Fruit fly (Drosophila melanogaster) whole organism, prepupa: ENCODE measurements around the gene APP-BP1.

Source experiments
- CG10631 ChIP-seq: fragments of 200-800 bp; sonication (Bioruptor generic); optimal IDR thresholded peaks from 2 replicates; lab custom pipeline; 2016; ENCODE audit warnings: missing biosample characterization, missing genetic modification characterization
- CG10669 ChIP-seq: fragments of 200-800 bp; sonication (Bioruptor generic); optimal IDR thresholded peaks from 3 replicates; lab custom pipeline; 2018; ENCODE audit warnings: missing biosample characterization, mild to moderate bottlenecking, missing genetic modification characterization, moderate library complexity
- CG11294 ChIP-seq: fragments of 200-800 bp; sonication (Bioruptor generic); IDR thresholded peaks from 2 replicates; pipeline ENCODE4 v1.3.6; 2022; ENCODE audit warnings: missing biosample characterization, missing genetic modification characterization
- CG11762 ChIP-seq: fragments of 200-800 bp; sonication (Bioruptor generic); optimal IDR thresholded peaks from 3 replicates; lab custom pipeline; 2016; ENCODE audit warnings: missing biosample characterization, missing genetic modification characterization; ENCODE audit not compliant: insufficient read depth
- CG15336 ChIP-seq: fragments of 200-800 bp; sonication (Bioruptor generic); IDR thresholded peaks from 2 replicates; pipeline ENCODE4 v1.3.6; 2022; ENCODE audit warnings: missing biosample characterization, missing genetic modification characterization
- CG1621 ChIP-seq: fragments of 200-800 bp; sonication (Bioruptor generic); optimal IDR thresholded peaks from 3 replicates; lab custom pipeline; 2018; ENCODE audit warnings: missing biosample characterization, mild to moderate bottlenecking, missing genetic modification characterization
- CG16779 ChIP-seq: fragments of 200-800 bp; sonication (Bioruptor generic); optimal IDR thresholded peaks from 3 replicates; lab custom pipeline; 2017; ENCODE audit warnings: missing biosample characterization, mild to moderate bottlenecking, missing genetic modification characterization
- CG3032 ChIP-seq: fragments of 200-800 bp; optimal IDR thresholded peaks from 2 replicates; lab custom pipeline; 2019; ENCODE audit warnings: missing biosample characterization, mild to moderate bottlenecking, missing genetic modification characterization, moderate library complexity
- CG31627 ChIP-seq: fragments of 200-800 bp; sonication (Bioruptor generic); optimal IDR thresholded peaks from 3 replicates; lab custom pipeline; 2016; ENCODE audit warnings: missing biosample characterization, missing genetic modification characterization
- CG32006 ChIP-seq: fragments of 200-800 bp; sonication (Bioruptor generic); optimal IDR thresholded peaks from 3 replicates; lab custom pipeline; 2017; ENCODE audit warnings: missing biosample characterization, mild to moderate bottlenecking, missing genetic modification characterization
- CG3919 ChIP-seq: fragments of 200-800 bp; sonication (Bioruptor generic); optimal IDR thresholded peaks from 3 replicates; lab custom pipeline; 2016; ENCODE audit warnings: missing biosample characterization, missing genetic modification characterization
- CG4318 ChIP-seq: fragments of 200-800 bp; sonication (Bioruptor generic); optimal IDR thresholded peaks from 3 replicates; lab custom pipeline; 2017; ENCODE audit warnings: missing biosample characterization, mild to moderate bottlenecking, missing genetic modification characterization
- CG6163 ChIP-seq: fragments of 200-800 bp; sonication (Bioruptor generic); IDR thresholded peaks from 3 replicates; pipeline ENCODE4 v1.3.6; 2022; ENCODE audit warnings: missing biosample characterization, missing genetic modification characterization
- CG6276 ChIP-seq: fragments of 200-800 bp; sonication (Bioruptor generic); optimal IDR thresholded peaks from 2 replicates; lab custom pipeline; 2017; ENCODE audit warnings: missing biosample characterization, mild to moderate bottlenecking, missing genetic modification characterization
- CG6854 ChIP-seq: fragments of 200-800 bp; sonication (Bioruptor generic); optimal IDR thresholded peaks from 2 replicates; lab custom pipeline; 2017; ENCODE audit warnings: missing biosample characterization, mild to moderate bottlenecking, missing genetic modification characterization
- CG8119 ChIP-seq: fragments of 200-800 bp; sonication (Bioruptor generic); IDR thresholded peaks from 3 replicates; pipeline ENCODE4 v1.3.6; 2022; ENCODE audit warnings: missing biosample characterization, missing genetic modification characterization
- CG8319 ChIP-seq: fragments of 200-800 bp; sonication (Bioruptor generic); optimal IDR thresholded peaks from 3 replicates; lab custom pipeline; 2016; ENCODE audit warnings: missing biosample characterization, missing genetic modification characterization
- CG8632 ChIP-seq: fragments of 200-800 bp; sonication (Bioruptor generic); optimal IDR thresholded peaks from 3 replicates; lab custom pipeline; 2016; ENCODE audit warnings: missing biosample characterization, missing genetic modification characterization
- Eip75B ChIP-seq: fragments of 200-800 bp; sonication (Bioruptor generic); optimal IDR thresholded peaks from 3 replicates; lab custom pipeline; 2016; ENCODE audit warnings: missing biosample characterization, missing genetic modification characterization
- Eip78C ChIP-seq: fragments of 200-800 bp; sonication (Bioruptor generic); peaks from one replicate; lab custom pipeline; 2016; ENCODE audit warnings: missing biosample characterization, missing genetic modification characterization
- Eip93F ChIP-seq: fragments of 200-800 bp; sonication (Bioruptor generic); optimal IDR thresholded peaks from 2 replicates; lab custom pipeline; 2016; ENCODE audit warnings: missing biosample characterization, mild to moderate bottlenecking, missing genetic modification characterization
- Ets21C ChIP-seq: fragments of 200-800 bp; sonication (Bioruptor generic); optimal IDR thresholded peaks from 3 replicates; lab custom pipeline; 2016; ENCODE audit warnings: missing biosample characterization, missing genetic modification characterization
- Ets96B ChIP-seq: fragments of 200-800 bp; optimal IDR thresholded peaks from 2 replicates; lab custom pipeline; 2019; ENCODE audit warnings: missing biosample characterization, mild to moderate bottlenecking, missing genetic modification characterization, moderate library complexity
- Gug ChIP-seq: fragments of 200-800 bp; sonication (Bioruptor generic); IDR thresholded peaks from 2 replicates; pipeline ENCODE4 v1.3.6; 2022; ENCODE audit warnings: missing biosample characterization, missing genetic modification characterization
- Hr38 ChIP-seq: sonication (Bioruptor generic); optimal IDR thresholded peaks from 2 replicates; lab custom pipeline; 2016; ENCODE audit warnings: missing biosample characterization, missing genetic modification characterization
- Hr39 ChIP-seq: fragments of 200-800 bp; sonication (Bioruptor generic); optimal IDR thresholded peaks from 2 replicates; lab custom pipeline; 2016; ENCODE audit warnings: missing biosample characterization, missing genetic modification characterization
- Hr4 ChIP-seq: fragments of 200-800 bp; sonication (Bioruptor generic); optimal IDR thresholded peaks from 3 replicates; lab custom pipeline; 2016; ENCODE audit warnings: missing biosample characterization, missing genetic modification characterization
- Lpt ChIP-seq: fragments of 200-800 bp; sonication (Bioruptor generic); optimal IDR thresholded peaks from 3 replicates; lab custom pipeline; 2016; ENCODE audit warnings: missing biosample characterization, missing genetic modification characterization
- Met ChIP-seq: fragments of 200-800 bp; sonication (Bioruptor generic); optimal IDR thresholded peaks from 3 replicates; lab custom pipeline; 2016; ENCODE audit warnings: missing biosample characterization, missing genetic modification characterization
- OdsH ChIP-seq: fragments of 200-800 bp; sonication (Bioruptor generic); optimal IDR thresholded peaks from 3 replicates; lab custom pipeline; 2016; ENCODE audit warnings: missing biosample characterization, missing genetic modification characterization
- Smox ChIP-seq: fragments of 200-800 bp; sonication (Bioruptor generic); optimal IDR thresholded peaks from 3 replicates; lab custom pipeline; 2016; ENCODE audit warnings: missing biosample characterization, missing genetic modification characterization
- Sox102F ChIP-seq: fragments of 200-800 bp; sonication (Bioruptor generic); optimal IDR thresholded peaks from 2 replicates; lab custom pipeline; 2016; ENCODE audit warnings: missing biosample characterization, mild to moderate bottlenecking, missing genetic modification characterization
- Sox14 ChIP-seq: fragments of 200-800 bp; sonication (Bioruptor generic); optimal IDR thresholded peaks from 3 replicates; lab custom pipeline; 2016; ENCODE audit warnings: missing biosample characterization, missing genetic modification characterization
- Sox15 ChIP-seq: fragments of 200-800 bp; sonication (Bioruptor generic); optimal IDR thresholded peaks from 3 replicates; lab custom pipeline; 2016; ENCODE audit warnings: missing biosample characterization, missing genetic modification characterization
- achi ChIP-seq: fragments of 200-800 bp; sonication (Bioruptor generic); optimal IDR thresholded peaks from 3 replicates; lab custom pipeline; 2016; ENCODE audit warnings: missing biosample characterization, missing genetic modification characterization
- acj6 ChIP-seq: fragments of 200-800 bp; sonication (Bioruptor generic); optimal IDR thresholded peaks from 3 replicates; lab custom pipeline; 2016; ENCODE audit warnings: missing biosample characterization, missing genetic modification characterization
- dac ChIP-seq: fragments of 200-800 bp; sonication (Bioruptor generic); optimal IDR thresholded peaks from 2 replicates; lab custom pipeline; 2017; ENCODE audit warnings: missing biosample characterization, mild to moderate bottlenecking, missing genetic modification characterization
- dsx ChIP-seq: fragments of 200-800 bp; optimal IDR thresholded peaks from 3 replicates; lab custom pipeline; 2019; ENCODE audit warnings: missing biosample characterization, mild to moderate bottlenecking, missing genetic modification characterization, moderate library complexity; ENCODE audit not compliant: poor library complexity, severe bottlenecking
- eg ChIP-seq: fragments of 200-800 bp; sonication (Bioruptor generic); IDR thresholded peaks from 3 replicates; pipeline ENCODE4 v1.3.6; 2022; ENCODE audit warnings: missing biosample characterization, missing genetic modification characterization
- esn ChIP-seq: fragments of 200-800 bp; sonication (Bioruptor generic); optimal IDR thresholded peaks from 2 replicates; lab custom pipeline; 2016; ENCODE audit warnings: missing biosample characterization, mild to moderate bottlenecking, missing genetic modification characterization, moderate library complexity
- fd59A ChIP-seq: fragments of 200-800 bp; sonication (Bioruptor generic); optimal IDR thresholded peaks from 2 replicates; lab custom pipeline; 2017; ENCODE audit warnings: missing biosample characterization, mild to moderate bottlenecking, missing genetic modification characterization, missing genetic modification reagents
- fkh ChIP-seq: fragments of 200-800 bp; sonication (Bioruptor generic); optimal IDR thresholded peaks from 3 replicates; lab custom pipeline; 2017; ENCODE audit warnings: missing biosample characterization, mild to moderate bottlenecking, missing genetic modification characterization, moderate library complexity
- lz ChIP-seq: fragments of 200-800 bp; sonication (Bioruptor generic); optimal IDR thresholded peaks from 3 replicates; lab custom pipeline; 2016; ENCODE audit warnings: missing biosample characterization, missing genetic modification characterization
- net ChIP-seq: fragments of 200-800 bp; sonication (Bioruptor generic); optimal IDR thresholded peaks from 3 replicates; lab custom pipeline; 2016; ENCODE audit warnings: missing biosample characterization, missing genetic modification characterization
- pdm3 ChIP-seq: fragments of 200-800 bp; sonication (Bioruptor generic); optimal IDR thresholded peaks from 3 replicates; lab custom pipeline; 2016; ENCODE audit warnings: missing biosample characterization, missing genetic modification characterization
- salr ChIP-seq, 2 experiments: fragments of 200-800 bp; sonication (Bioruptor generic); optimal IDR thresholded peaks; 3 replicates each; lab custom pipeline; 2016 to 2018; ENCODE audit warnings: missing biosample characterization in 2 of 2, missing genetic modification characterization in 2 of 2, mild to moderate bottlenecking in 1 of 2
- spab ChIP-seq: fragments of 200-800 bp; sonication (Bioruptor generic); optimal IDR thresholded peaks from 2 replicates; lab custom pipeline; 2017; ENCODE audit warnings: missing biosample characterization, mild to moderate bottlenecking, missing genetic modification characterization, missing genetic modification reagents
- ss ChIP-seq, 2 experiments: fragments of 200-800 bp; sonication (Bioruptor generic); optimal IDR thresholded peaks; 2 replicates in 1 of 2; 3 replicates in 1 of 2; lab custom pipeline; 2017 to 2018; ENCODE audit warnings: mild to moderate bottlenecking in 2 of 2, missing biosample characterization in 2 of 2, missing genetic modification characterization in 2 of 2, moderate library complexity in 1 of 2
- svp ChIP-seq: fragments of 200-800 bp; sonication (Bioruptor generic); peaks from one replicate; lab custom pipeline; 2016; ENCODE audit warnings: missing biosample characterization, missing genetic modification characterization
- topi ChIP-seq: fragments of 200-800 bp; sonication (Bioruptor generic); optimal IDR thresholded peaks from 3 replicates; lab custom pipeline; 2016; ENCODE audit warnings: missing biosample characterization, missing genetic modification characterization
- vri ChIP-seq: fragments of 200-800 bp; sonication (Bioruptor generic); optimal IDR thresholded peaks from 3 replicates; lab custom pipeline; 2016; ENCODE audit warnings: missing biosample characterization, mild to moderate bottlenecking, missing genetic modification characterization

The APP-BP1 gene

DNA sequence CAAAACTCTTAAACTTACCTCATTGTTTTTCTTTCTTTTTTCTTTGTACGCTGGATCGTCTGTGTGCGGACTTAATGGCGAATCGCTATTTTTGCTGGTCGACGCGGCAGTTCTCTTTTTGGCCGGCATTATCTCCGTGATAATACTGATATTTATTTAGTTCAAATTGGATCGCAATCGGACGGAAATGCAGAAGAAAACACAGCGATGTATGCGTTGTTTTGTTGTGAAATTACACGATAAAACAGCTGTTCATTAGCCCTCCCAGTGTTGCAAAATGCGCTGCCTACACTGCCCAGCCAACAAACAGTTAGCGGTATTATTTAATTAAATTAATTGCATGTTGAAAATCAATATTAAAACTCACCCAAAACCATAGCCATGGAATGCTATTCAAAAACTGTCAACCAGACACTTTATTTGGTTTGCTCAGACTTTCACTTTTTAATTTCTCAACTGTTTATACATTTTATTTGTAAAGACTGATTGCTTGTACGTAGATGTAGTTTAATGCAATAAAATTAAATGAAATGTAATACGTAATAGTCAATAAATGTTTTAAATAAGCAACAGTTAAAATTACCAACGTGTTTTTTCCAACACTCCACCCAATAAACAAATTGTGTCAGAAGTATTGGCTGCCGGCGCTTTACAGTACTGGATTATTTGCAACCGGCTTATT, at the start of gene APP-BP1, which contains the start of gene Irbp18:
TSS of gene APP-BP1 (plus strand) at position 431 of the 682 bp plus-strand sequence.
TSS of gene Irbp18 (minus strand) at position 205 of the 682 bp plus-strand sequence.
- TF ChIP-seq CG8119 = peak; percentile 90
- TF ChIP-seq Eip78C (GFP tag; lab: Kevin White, UChicago) = peak; percentile 99
- peak; percentile 94 for TF ChIP-seq Sox15
- peak; percentile 97 for TF ChIP-seq Sox14 (GFP tag; lab: Kevin White, UChicago)
- TF ChIP-seq CG1621 (tag; lab: Kevin White, UChicago) = peak; percentile 88
- TF ChIP-seq pdm3 (GFP tag; lab: Kevin White, UChicago) = peak; percentile 97
- peak; percentile 96 for TF ChIP-seq Smox
- TF ChIP-seq Lpt = peak; percentile 92
- peak; percentile 77 for TF ChIP-seq CG11294 (GFP tag; lab: Robert Waterston, UW)
- TF ChIP-seq CG6163 = peak; percentile 89
- TF ChIP-seq fkh (GFP tag; lab: Kevin White, UChicago) = peak; percentile 84
- TF ChIP-seq OdsH (GFP tag; lab: Kevin White, UChicago) = peak; percentile 98
- TF ChIP-seq Ets96B = peak; percentile 90
- TF ChIP-seq ss (GFP tag; optimal IDR thresholded peaks at IDR 0.05; lab: Kevin White, UChicago) = peak in 1 of 2 experiments; percentile 90
- peak; percentile 82 for TF ChIP-seq spab (GFP tag; lab: Kevin White, UChicago)
- TF ChIP-seq Eip75B (GFP tag; lab: Kevin White, UChicago) = peak; percentile 96
- peak; percentile 93 for TF ChIP-seq CG4318 (GFP tag; lab: Kevin White, UChicago)
- peak; percentile 95 for TF ChIP-seq achi (GFP tag; lab: Kevin White, UChicago)
- peak; percentile 92 for TF ChIP-seq fd59A (GFP tag; lab: Kevin White, UChicago)
- TF ChIP-seq vri = peak; percentile 95
- peak; percentile 98 for TF ChIP-seq esn
- TF ChIP-seq Sox102F (GFP tag; lab: Kevin White, UChicago) = peak; percentile 97
- TF ChIP-seq net (GFP tag; lab: Kevin White, UChicago) = peak; percentile 95
- peak; percentile 97 for TF ChIP-seq CG31627 (GFP tag; lab: Kevin White, UChicago)
- peak; percentile 96 for TF ChIP-seq Hr39
- TF ChIP-seq CG3032 (tag; lab: Kevin White, UChicago) = peak; percentile 91
- TF ChIP-seq CG32006 = peak; percentile 97
- TF ChIP-seq CG6276 = peak; percentile 87
- TF ChIP-seq dac (GFP tag; lab: Kevin White, UChicago) = peak; percentile 90
- peak; percentile 94 for TF ChIP-seq CG10669 (GFP tag; lab: Kevin White, UChicago)
- TF ChIP-seq Met (GFP tag; lab: Kevin White, UChicago) = peak; percentile 96
- TF ChIP-seq Eip93F (GFP tag; lab: Kevin White, UChicago) = peak; percentile 92
- TF ChIP-seq Ets21C (GFP tag; lab: Kevin White, UChicago) = peak; percentile 93
- peak; percentile 92 for TF ChIP-seq eg (GFP tag; lab: Robert Waterston, UW)
- TF ChIP-seq CG11762 = peak; percentile 96
- peak; percentile 88 for TF ChIP-seq CG16779 (tag; lab: Kevin White, UChicago)
- TF ChIP-seq Hr4 (GFP tag; lab: Kevin White, UChicago) = peak; percentile 97
- TF ChIP-seq dsx (GFP tag; lab: Kevin White, UChicago) = peak; percentile 87
- peak; percentile 95 for TF ChIP-seq CG10631
- TF ChIP-seq salr (GFP tag; optimal IDR thresholded peaks at IDR 0.05; lab: Kevin White, UChicago) = peak; percentile 87 to 96
- peak; percentile 95 for TF ChIP-seq CG3919 (GFP tag; lab: Kevin White, UChicago)
- peak; percentile 98 for TF ChIP-seq svp (GFP tag; lab: Kevin White, UChicago)
- TF ChIP-seq Hr38 (GFP tag; lab: Kevin White, UChicago) = peak; percentile 71
- peak; percentile 92 for TF ChIP-seq CG8632
- TF ChIP-seq CG15336 = peak; percentile 88
- TF ChIP-seq lz (GFP tag; lab: Kevin White, UChicago) = peak; percentile 97
- TF ChIP-seq CG8319 (GFP tag; lab: Kevin White, UChicago) = peak; percentile 94
- peak; percentile 96 for TF ChIP-seq acj6
- peak; percentile 85 for TF ChIP-seq Gug (GFP tag; lab: Robert Waterston, UW)
- TF ChIP-seq topi = peak; percentile 97
- peak; percentile 83 for TF ChIP-seq CG6854 (GFP tag; lab: Kevin White, UChicago)
